Fruit fly (Drosophila melanogaster) whole organism, embryonic: ENCODE results near the gene CG32248.

Experiments
- CG12744 ChIP-seq: fragments of 200-800 bp; sonication (Bioruptor generic); optimal IDR thresholded peaks from 2 replicates; lab custom pipeline; 2016; ENCODE audit warnings: missing biosample characterization, missing genetic modification characterization
- CG31441 ChIP-seq: fragments of 200-800 bp; sonication (Bioruptor generic); IDR thresholded peaks from 2 replicates; pipeline ENCODE4 v1.3.6; 2022; ENCODE audit warnings: missing biosample characterization, missing genetic modification characterization
- CG8478 ChIP-seq: fragments of >200 bp; optimal IDR thresholded peaks from 2 replicates; lab custom pipeline; 2018
- CTCF ChIP-seq: fragments of 200-800 bp; sonication (Bioruptor generic); optimal IDR thresholded peaks from 2 replicates; lab custom pipeline; 2017; ENCODE audit warnings: missing biosample characterization, mild to moderate bottlenecking, missing genetic modification characterization, moderate library complexity
- Ets65A ChIP-seq: fragments of 200-800 bp; sonication (Bioruptor generic); peaks from one replicate; lab custom pipeline; 2016; ENCODE audit warnings: missing biosample characterization, missing genetic modification characterization
- Vsx1 ChIP-seq: fragments of 200-800 bp; sonication (Bioruptor generic); optimal IDR thresholded peaks from 2 replicates; lab custom pipeline; 2017; ENCODE audit warnings: missing biosample characterization, mild to moderate bottlenecking, missing genetic modification characterization, missing genetic modification reagents
- ab ChIP-seq: fragments of 200-800 bp; sonication (Bioruptor generic); optimal IDR thresholded peaks from 2 replicates; lab custom pipeline; 2016; ENCODE audit warnings: missing biosample characterization, missing genetic modification characterization
- her ChIP-seq: fragments of 200-800 bp; sonication (Bioruptor generic); optimal IDR thresholded peaks from 2 replicates; lab custom pipeline; 2016; ENCODE audit warnings: missing biosample characterization, missing genetic modification characterization
- tio ChIP-seq: fragments of 200-800 bp; sonication (Bioruptor generic); optimal IDR thresholded peaks from 2 replicates; lab custom pipeline; 2017; ENCODE audit warnings: missing biosample characterization, missing genetic modification characterization, inconsistent platforms
- toy ChIP-seq: fragments of 200-800 bp; sonication (Bioruptor generic); IDR thresholded peaks from 2 replicates; pipeline ENCODE4 v1.3.6; 2022; ENCODE audit warnings: missing biosample characterization, missing genetic modification characterization

- no peak for TF ChIP-seq CG12744
- TF ChIP-seq her (GFP tag; lab: Kevin White, UChicago), result no peak
- no peak for TF ChIP-seq CG31441 (GFP tag; lab: Robert Waterston, UW)
- no peak for TF ChIP-seq CG8478 (lab: Kevin White, UChicago)
- no peak for TF ChIP-seq toy (GFP tag; lab: Robert Waterston, UW)
- no peak for TF ChIP-seq Vsx1
- TF ChIP-seq Ets65A, result no peak
- no peak for TF ChIP-seq CTCF (GFP tag; lab: Kevin White, UChicago)
- TF ChIP-seq ab, result no peak
- no peak for TF ChIP-seq tio (GFP tag; lab: Kevin White, UChicago)
Measured at dm6 chr3L:4436421-4436820, 35.1 kb upstream of the CG32248 start, which contains the start of gene CG15021.
